Worm (Caenorhabditis elegans) whole organism, L1 larva: Measurements from ENCODE around the gene ilys-4.
A peak's percentile ranks its signal among the peaks of the same experiment; 100 is the strongest.

Source experiments
- F16B12.6 ChIP-seq: fragments of 150-350 bp; optimal IDR thresholded peaks from 2 replicates; lab custom pipeline; 2014; ENCODE audit warnings: missing biosample characterization, missing genetic modification characterization
- aha-1 ChIP-seq: fragments of 150-350 bp; optimal IDR thresholded peaks from 2 replicates; lab custom pipeline; 2014; ENCODE audit warnings: missing biosample characterization, missing genetic modification characterization
- alr-1 ChIP-seq: fragments of 200-800 bp; sonication (Bioruptor generic); optimal IDR thresholded peaks from 2 replicates; lab custom pipeline; 2018; ENCODE audit warnings: borderline replicate concordance, mild to moderate bottlenecking, missing genetic modification characterization, missing compliant biosample characterization
- aly-2 ChIP-seq: fragments of 150-350 bp; optimal IDR thresholded peaks from 2 replicates; lab custom pipeline; 2014; ENCODE audit warnings: missing biosample characterization, missing genetic modification characterization
- blmp-1 ChIP-seq: fragments of 150-350 bp; optimal IDR thresholded peaks from 2 replicates; lab custom pipeline; 2014; ENCODE audit warnings: missing biosample characterization, missing genetic modification characterization
- ceh-63 ChIP-seq: fragments of 200-800 bp; sonication (Bioruptor generic); optimal IDR thresholded peaks from 2 replicates; lab custom pipeline; 2018; ENCODE audit warnings: mild to moderate bottlenecking, missing genetic modification characterization, missing compliant biosample characterization
- ceh-82 ChIP-seq, 3 experiments: fragments of 150-350 bp in 1 of 3; sonication (generic microtip) in 2 of 3; optimal IDR thresholded peaks; 2 replicates each; lab custom pipeline; 2014 to 2017; ENCODE audit warnings: missing biosample characterization in 3 of 3, missing genetic modification characterization in 3 of 3
- ceh-88 ChIP-seq: fragments of 200-800 bp; sonication (Bioruptor generic); IDR thresholded peaks from 2 replicates; pipeline ENCODE4 v1.3.6; 2022; ENCODE audit warnings: missing genetic modification characterization, missing compliant biosample characterization
- ces-1 ChIP-seq: fragments of 150-350 bp; optimal IDR thresholded peaks from 2 replicates; lab custom pipeline; 2014; ENCODE audit warnings: missing biosample characterization, missing genetic modification reagents, missing genetic modification characterization
- dsc-1 ChIP-seq: sonication (generic microtip); optimal IDR thresholded peaks from 2 replicates; lab custom pipeline; 2016; ENCODE audit warnings: mild to moderate bottlenecking, missing genetic modification characterization, missing compliant biosample characterization
- efl-1 ChIP-seq, 4 experiments: fragments of 150-350 bp; optimal IDR thresholded peaks in 3 of 4; peaks in 1 of 4; 1 replicate in 1 of 4; 2 replicates in 3 of 4; lab custom pipeline; 2014; ENCODE audit warnings: missing biosample characterization in 2 of 4, missing genetic modification characterization in 2 of 4, missing genetic modification reagents in 2 of 4
- efl-3 ChIP-seq: fragments of 200-800 bp; sonication (Bioruptor generic); optimal IDR thresholded peaks from 2 replicates; lab custom pipeline; 2018; ENCODE audit warnings: mild to moderate bottlenecking, missing genetic modification characterization, missing compliant biosample characterization
- egl-13 ChIP-seq: sonication (generic microtip); optimal IDR thresholded peaks from 2 replicates; lab custom pipeline; 2016; ENCODE audit warnings: missing genotype, missing genetic modification reagents, missing genetic modification characterization, missing compliant biosample characterization
- egl-27 ChIP-seq, 2 experiments: fragments of 150-350 bp in 1 of 2; sonication (generic microtip); optimal IDR thresholded peaks; 3 replicates each; lab custom pipeline; 2017 to 2018; ENCODE audit warnings: missing biosample characterization in 2 of 2, missing genetic modification characterization in 2 of 2, missing genetic modification reagents in 2 of 2
- ets-5 ChIP-seq: fragments of 200-800 bp; sonication (Bioruptor generic); IDR thresholded peaks from 2 replicates; pipeline ENCODE4 v1.3.6; 2022; ENCODE audit warnings: missing genetic modification characterization, missing compliant biosample characterization
- fkh-4 ChIP-seq: sonication (generic microtip); optimal IDR thresholded peaks from 2 replicates; lab custom pipeline; 2016; ENCODE audit warnings: missing compliant biosample characterization, missing genetic modification characterization, borderline replicate concordance
- grh-1 ChIP-seq: fragments of 200-800 bp; sonication (Bioruptor generic); IDR thresholded peaks from 2 replicates; pipeline ENCODE4 v1.3.6; 2022; ENCODE audit warnings: missing genetic modification reagents, missing genetic modification characterization, missing compliant biosample characterization
- lin-13 ChIP-seq: fragments of 150-350 bp; optimal IDR thresholded peaks from 2 replicates; lab custom pipeline; 2014; ENCODE audit warnings: missing biosample characterization, missing genetic modification reagents, missing genetic modification characterization
- lin-14 ChIP-seq: fragments of 200-800 bp; sonication (Bioruptor generic); optimal IDR thresholded peaks from 2 replicates; lab custom pipeline; 2018; ENCODE audit warnings: mild to moderate bottlenecking, missing genetic modification characterization, moderate library complexity, missing compliant biosample characterization
- lin-15B ChIP-seq: fragments of 150-350 bp; sonication (generic microtip); optimal IDR thresholded peaks from 3 replicates; lab custom pipeline; 2014; ENCODE audit warnings: missing biosample characterization, missing genetic modification characterization
- mef-2 ChIP-seq: fragments of 150-350 bp; optimal IDR thresholded peaks from 2 replicates; lab custom pipeline; 2014; ENCODE audit warnings: missing biosample characterization, missing genetic modification characterization
- nhr-19 ChIP-seq: fragments of 200-800 bp; sonication (Bioruptor generic); conservative IDR thresholded peaks from 2 replicates; pipeline ENCODE4 v1.3.6; 2022; ENCODE audit warnings: missing genetic modification characterization, missing compliant biosample characterization
- nhr-20 ChIP-seq: sonication (generic microtip); optimal IDR thresholded peaks from 2 replicates; lab custom pipeline; 2016; ENCODE audit warnings: mild to moderate bottlenecking, missing genetic modification characterization, missing compliant biosample characterization
- nhr-47 ChIP-seq: sonication (generic microtip); optimal IDR thresholded peaks from 2 replicates; lab custom pipeline; 2016; ENCODE audit warnings: mild to moderate bottlenecking, missing genetic modification characterization, moderate library complexity, missing compliant biosample characterization
- nhr-71 ChIP-seq: sonication (generic microtip); optimal IDR thresholded peaks from 2 replicates; lab custom pipeline; 2016; ENCODE audit warnings: mild to moderate bottlenecking, missing genetic modification characterization, moderate library complexity, missing compliant biosample characterization
- nhr-84 ChIP-seq: sonication (generic microtip); optimal IDR thresholded peaks from 2 replicates; lab custom pipeline; 2017; ENCODE audit warnings: missing biosample characterization, missing genetic modification characterization
- nhr-85 ChIP-seq: sonication (generic microtip); peaks from one replicate; lab custom pipeline; 2016; ENCODE audit warnings: missing genetic modification characterization, inconsistent platforms, missing compliant biosample characterization
- nhr-90 ChIP-seq: sonication (generic microtip); optimal IDR thresholded peaks from 2 replicates; lab custom pipeline; 2016; ENCODE audit warnings: mild to moderate bottlenecking, missing genetic modification characterization, missing compliant biosample characterization; ENCODE audit not compliant: poor library complexity
- rnt-1 ChIP-seq: sonication (generic microtip); optimal IDR thresholded peaks from 2 replicates; lab custom pipeline; 2016; ENCODE audit warnings: mild to moderate bottlenecking, missing genetic modification characterization, moderate library complexity, missing compliant biosample characterization
- skn-1 ChIP-seq: fragments of 150-350 bp; optimal IDR thresholded peaks from 2 replicates; lab custom pipeline; 2014; ENCODE audit warnings: missing biosample characterization, missing genetic modification characterization
- sptf-1 ChIP-seq: fragments of 150-350 bp; optimal IDR thresholded peaks from 2 replicates; lab custom pipeline; 2014; ENCODE audit warnings: missing biosample characterization, missing genetic modification characterization
- swsn-7 ChIP-seq: sonication (generic microtip); optimal IDR thresholded peaks from 2 replicates; lab custom pipeline; 2016; ENCODE audit warnings: missing genetic modification characterization, missing compliant biosample characterization
- tlp-1 ChIP-seq: fragments of 150-350 bp; optimal IDR thresholded peaks from 2 replicates; lab custom pipeline; 2014; ENCODE audit warnings: missing biosample characterization, missing genetic modification characterization
- unc-130 ChIP-seq: fragments of 150-350 bp; optimal IDR thresholded peaks from 2 replicates; lab custom pipeline; 2017; ENCODE audit warnings: missing biosample characterization, missing genetic modification characterization, inconsistent platforms
- unc-86 ChIP-seq: sonication (generic microtip); optimal IDR thresholded peaks from 2 replicates; lab custom pipeline; 2016; ENCODE audit warnings: missing genetic modification characterization, missing compliant biosample characterization
- xbp-1 ChIP-seq: sonication (generic microtip); optimal IDR thresholded peaks from 2 replicates; lab custom pipeline; 2016; ENCODE audit warnings: missing genetic modification characterization, missing compliant biosample characterization
- zag-1 ChIP-seq: fragments of 150-350 bp; optimal IDR thresholded peaks from 2 replicates; lab custom pipeline; 2014; ENCODE audit warnings: missing biosample characterization, missing genetic modification characterization
- ztf-11 ChIP-seq, 2 experiments: sonication (generic microtip); optimal IDR thresholded peaks; 2 replicates each; lab custom pipeline; 2016 to 2017; ENCODE audit warnings: missing genetic modification characterization in 2 of 2, missing biosample characterization in 1 of 2, missing compliant biosample characterization in 1 of 2

Gene ilys-4

DNA sequence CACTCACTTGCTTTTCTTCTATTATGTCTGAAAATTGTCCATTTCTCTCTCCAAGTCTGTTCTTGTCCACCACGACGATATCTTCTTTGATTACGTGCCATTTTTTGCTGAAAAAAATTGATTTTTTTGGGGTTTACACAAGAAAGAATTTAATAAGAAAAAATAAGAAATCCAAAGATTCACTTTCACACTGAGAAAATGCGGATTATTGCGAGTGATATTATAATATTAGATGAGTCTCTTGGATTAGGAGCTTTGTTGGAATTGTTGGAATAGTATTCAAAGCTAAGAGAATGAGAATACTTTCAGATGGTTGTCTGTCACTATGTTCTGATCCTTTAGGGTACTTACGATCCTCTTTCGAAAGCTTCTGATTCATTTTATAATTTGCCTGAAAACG, 41.5 kb upstream of the ilys-4 start, which contains the start of gene F20D12.7:
Gene F20D12.7 (minus strand): TSS at position 101 of the 400 bp plus-strand sequence.
- TF ChIP-seq dsc-1 (peak; percentile 67), lin-13 (no peak), aly-2 (tag; lab: Kevin White, UChicago) (no peak)

DNA sequence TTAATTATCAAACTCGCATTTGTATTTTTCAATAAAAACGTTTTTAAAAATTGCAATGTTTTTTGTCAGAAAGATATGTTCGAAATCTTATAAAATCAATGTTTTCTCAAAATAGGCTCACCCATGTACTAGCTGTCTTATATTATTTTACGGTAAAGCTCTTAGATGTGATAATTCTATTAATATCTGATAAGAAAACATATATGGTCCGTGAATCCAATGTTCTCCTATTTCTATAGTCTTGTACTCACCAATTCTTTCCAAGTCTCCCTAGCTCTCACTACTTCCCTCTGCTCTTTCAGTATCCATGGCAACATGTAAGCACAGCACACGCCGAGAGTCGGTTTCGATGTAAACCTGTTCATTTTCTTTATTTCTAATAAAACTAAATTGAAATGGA, 36.4 kb upstream of the ilys-4 start, which contains the start of gene bbs-2:
Gene bbs-2 (plus strand): TSS at position 301 of the 400 bp plus-strand sequence.
- TF ChIP-seq efl-3 (GFP tag; lab: Kevin White, UChicago) (no peak), lin-14 (GFP tag; lab: Kevin White, UChicago) (no peak), ets-5 (GFP tag; lab: Robert Waterston, UW) (no peak), nhr-90 (tag; lab: Kevin White, UChicago) (no peak), ceh-82 (tag; optimal IDR thresholded peaks at IDR 0.05; lab: Kevin White, UChicago) (no peak), aha-1 (tag; lab: Kevin White, UChicago) (no peak), unc-86 (tag; lab: Kevin White, UChicago) (no peak)

DNA sequence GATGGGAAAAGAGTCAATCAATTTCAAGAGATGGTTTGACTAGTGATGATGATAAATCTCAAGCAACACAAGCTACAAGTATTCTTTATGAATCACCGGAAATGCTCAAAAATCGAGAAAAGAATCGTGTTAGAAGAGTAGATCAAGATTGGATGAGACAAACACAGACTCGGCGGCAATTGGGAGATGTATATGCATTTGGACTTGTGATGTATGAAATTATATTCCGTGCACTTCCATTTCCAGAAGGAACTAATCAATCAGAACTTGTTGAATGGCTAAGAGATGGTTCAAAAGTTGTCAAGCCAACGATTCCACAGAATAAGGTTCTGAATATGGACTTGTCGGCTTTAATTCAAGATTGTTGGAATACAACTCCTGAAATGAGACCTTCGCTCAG, 34.5 kb upstream of the ilys-4 start:
- no peak for TF ChIP-seq zag-1 (tag; lab: Kevin White, UChicago)
- no peak for TF ChIP-seq nhr-20 (tag; lab: Kevin White, UChicago)
- no peak for TF ChIP-seq nhr-47 (tag; lab: Kevin White, UChicago)
- TF ChIP-seq rnt-1: no peak
- no peak for TF ChIP-seq ceh-63 (GFP tag; lab: Kevin White, UChicago)

DNA sequence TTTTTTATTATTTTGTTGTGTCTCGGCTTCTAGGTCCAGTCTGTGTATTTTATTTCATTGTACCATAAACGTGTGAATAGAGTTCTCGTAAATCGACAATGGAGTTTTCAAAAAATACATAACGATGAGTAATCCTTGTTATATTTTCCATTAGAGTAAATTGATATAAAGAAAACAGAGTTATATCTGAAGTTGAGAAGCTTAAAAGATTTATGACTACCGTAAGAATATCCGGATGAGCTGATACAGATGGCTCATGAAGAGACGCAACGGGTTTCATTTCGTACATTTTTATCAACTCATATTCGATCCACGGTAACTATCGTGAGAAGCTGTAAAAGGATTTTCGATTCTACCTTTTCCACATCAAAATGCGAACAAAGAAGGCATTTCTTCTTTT, 30.5 kb upstream of the ilys-4 start, which contains the start of gene gcy-8:
Gene gcy-8 (plus strand): TSS at position 301 of the 400 bp plus-strand sequence.
- TF ChIP-seq tlp-1 (tag; lab: Kevin White, UChicago) (no peak), dsc-1 (peak; percentile 51), skn-1 (tag; lab: Kevin White, UChicago) (no peak), nhr-85 (tag; lab: Kevin White, UChicago) (peak; percentile 32), lin-15B (tag; lab: Kevin White, UChicago) (no peak)

DNA sequence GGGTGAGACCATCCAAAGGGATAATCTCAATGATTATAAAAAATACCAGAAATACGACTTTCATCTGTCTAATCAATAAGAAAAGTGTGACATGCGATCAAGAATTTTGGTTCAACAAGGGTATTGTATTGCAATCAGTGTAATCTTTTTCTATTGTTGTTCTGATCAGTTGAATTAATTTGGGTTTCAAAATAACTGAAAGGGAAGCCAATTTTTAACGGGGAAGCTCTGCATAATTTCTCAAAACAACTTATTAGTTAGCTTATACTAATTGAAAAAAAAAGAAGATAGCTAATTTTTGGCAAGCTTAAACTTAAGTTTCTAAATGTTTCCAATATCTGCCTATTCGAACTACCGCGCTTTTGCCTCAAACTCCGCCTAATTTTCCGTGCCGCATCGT, 29.9 kb upstream of the ilys-4 start, which contains the start of gene C49H3.12:
Gene C49H3.12 (minus strand): TSS at position 101 of the 400 bp plus-strand sequence.
- no peak for TF ChIP-seq unc-86 (tag; lab: Kevin White, UChicago)
- no peak for TF ChIP-seq aha-1 (tag; lab: Kevin White, UChicago)
- TF ChIP-seq ceh-88 (GFP tag; lab: Robert Waterston, UW): no peak
- no peak for TF ChIP-seq efl-1 (optimal IDR thresholded peaks at IDR 0.05; lab: Kevin White, UChicago)
- peak in 1 of 2 experiments; percentile 7 for TF ChIP-seq efl-1 (GFP tag; optimal IDR thresholded peaks at IDR 0.05 in 1 of 2; lab: Kevin White, UChicago)
- peak; percentile 3 for TF ChIP-seq nhr-85 (tag; lab: Kevin White, UChicago)

- peak; percentile 40 to 55 for TF ChIP-seq efl-1 (optimal IDR thresholded peaks at IDR 0.05; lab: Kevin White, UChicago)
- TF ChIP-seq efl-1 (GFP tag; optimal IDR thresholded peaks at IDR 0.05 in 1 of 2; lab: Kevin White, UChicago): peak in 1 of 2 experiments; percentile 34
- TF ChIP-seq nhr-84: no peak
- no peak for TF ChIP-seq ces-1 (GFP tag; lab: Kevin White, UChicago)
- TF ChIP-seq nhr-71 (tag; lab: Kevin White, UChicago): peak; percentile 31
- TF ChIP-seq blmp-1 (tag; lab: Kevin White, UChicago): peak; percentile 48
- no peak for TF ChIP-seq ets-5 (GFP tag; lab: Robert Waterston, UW)
- no peak for TF ChIP-seq egl-27 (tag; optimal IDR thresholded peaks at IDR 0.05; lab: Kevin White, UChicago)
- no peak for TF ChIP-seq F16B12.6 (tag; lab: Kevin White, UChicago)
- TF ChIP-seq ztf-11 (tag; optimal IDR thresholded peaks at IDR 0.05; lab: Kevin White, UChicago): no peak
- TF ChIP-seq egl-13 (tag; lab: Kevin White, UChicago): no peak
- no peak for TF ChIP-seq fkh-4 (tag; lab: Kevin White, UChicago)
- TF ChIP-seq swsn-7 (tag; lab: Kevin White, UChicago): no peak
- no peak for TF ChIP-seq grh-1 (GFP tag; lab: Robert Waterston, UW)
- no peak for TF ChIP-seq efl-3 (GFP tag; lab: Kevin White, UChicago)
- no peak for TF ChIP-seq sptf-1 (tag; lab: Kevin White, UChicago)
- TF ChIP-seq skn-1 (tag; lab: Kevin White, UChicago): peak; percentile 39
- TF ChIP-seq tlp-1 (tag; lab: Kevin White, UChicago): no peak
- no peak for TF ChIP-seq lin-15B (tag; lab: Kevin White, UChicago)
- TF ChIP-seq mef-2 (tag; lab: Kevin White, UChicago): no peak
- TF ChIP-seq alr-1: no peak
- peak; percentile 15 for TF ChIP-seq xbp-1 (tag; lab: Kevin White, UChicago)
- TF ChIP-seq nhr-19 (GFP tag; lab: Robert Waterston, UW): 0 out of 2 replicates have a peak, but pooled peaks have one; percentile 3
- no peak for TF ChIP-seq unc-130
- peak; percentile 34 for TF ChIP-seq rnt-1
Measured at ce11 chrIV:7926102-7926840, 28.9 kb upstream of the ilys-4 start, which contains the start of gene rps-2. TSS of gene rps-2 (minus strand) at chrIV:7926391.
